Fruit fly (Drosophila melanogaster): ENCODE data around the gene CG14011.

Gene CG14011

DNA sequence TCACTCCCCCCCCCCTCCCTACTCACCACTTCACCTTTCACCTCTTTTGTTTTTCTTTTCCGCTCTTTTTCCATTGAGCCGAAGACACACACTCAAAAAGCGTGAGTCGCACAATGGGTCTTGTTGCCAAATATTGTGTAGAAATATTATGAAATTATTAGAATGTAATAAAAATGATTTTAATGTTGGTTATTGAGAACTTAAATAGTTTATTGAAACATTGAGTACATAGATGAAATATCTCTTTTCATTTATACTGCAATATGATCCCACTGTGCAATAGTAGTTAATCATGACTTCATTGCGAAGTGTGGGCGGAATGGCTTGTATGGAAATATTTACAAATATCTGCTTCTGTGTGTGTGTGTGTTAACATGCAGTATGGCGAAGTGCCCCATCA lies 13.8 kb downstream of the CG14011 start (continued):
- TF ChIP-seq CG11762 (GFP tag; optimal IDR thresholded peaks at IDR 0.05; ENCODE audit: insufficient read depth) (peak; percentile 4), spab (GFP tag; optimal IDR thresholded peaks at IDR 0.05) (peak; percentile 44), CG31627 (GFP tag; optimal IDR thresholded peaks at IDR 0.05) (no peak), CG11902 (GFP tag; optimal IDR thresholded peaks at IDR 0.05) (no peak), dsx (GFP tag; optimal IDR thresholded peaks at IDR 0.05; ENCODE audit: poor library complexity, severe bottlenecking) (peak; percentile 42), CG32006 (GFP tag; optimal IDR thresholded peaks at IDR 0.05) (peak; percentile 60), CG7368 (GFP tag; optimal IDR thresholded peaks at IDR 0.05) (peak; percentile 2), pdm3 (GFP tag; optimal IDR thresholded peaks at IDR 0.05) (peak; percentile 43), CG4318 (GFP tag; optimal IDR thresholded peaks at IDR 0.05) (no peak), CG6854 (GFP tag; optimal IDR thresholded peaks at IDR 0.05) (no peak), cyc (GFP tag; optimal IDR thresholded peaks at IDR 0.05) (no peak), CG8632 (GFP tag; optimal IDR thresholded peaks at IDR 0.05) (peak; percentile 42), acj6 (GFP tag; optimal IDR thresholded peaks at IDR 0.05) (peak; percentile 52), Sox15 (GFP tag; optimal IDR thresholded peaks at IDR 0.05) (peak; percentile 18), Ets21C (GFP tag; optimal IDR thresholded peaks at IDR 0.05) (no peak), Sox14 (GFP tag; optimal IDR thresholded peaks at IDR 0.05) (peak; percentile 12), OdsH (GFP tag; optimal IDR thresholded peaks at IDR 0.05) (peak; percentile 46), CG6792 (GFP tag; optimal IDR thresholded peaks at IDR 0.05) (peak; percentile 35), fd85E (GFP tag; optimal IDR thresholded peaks at IDR 0.05) (no peak), Gug (GFP tag; IDR thresholded peaks at IDR 0.05) (peak; percentile 77), fkh (GFP tag; optimal IDR thresholded peaks at IDR 0.05) (no peak), CG16779 (tag; optimal IDR thresholded peaks at IDR 0.05) (no peak), CG6276 (GFP tag; optimal IDR thresholded peaks at IDR 0.05) (peak; percentile 50), CG6163 (GFP tag; IDR thresholded peaks at IDR 0.05) (peak; percentile 86), eg (GFP tag; IDR thresholded peaks at IDR 0.05) (peak; percentile 91), Eip93F (GFP tag; optimal IDR thresholded peaks at IDR 0.05) (no peak)

DNA sequence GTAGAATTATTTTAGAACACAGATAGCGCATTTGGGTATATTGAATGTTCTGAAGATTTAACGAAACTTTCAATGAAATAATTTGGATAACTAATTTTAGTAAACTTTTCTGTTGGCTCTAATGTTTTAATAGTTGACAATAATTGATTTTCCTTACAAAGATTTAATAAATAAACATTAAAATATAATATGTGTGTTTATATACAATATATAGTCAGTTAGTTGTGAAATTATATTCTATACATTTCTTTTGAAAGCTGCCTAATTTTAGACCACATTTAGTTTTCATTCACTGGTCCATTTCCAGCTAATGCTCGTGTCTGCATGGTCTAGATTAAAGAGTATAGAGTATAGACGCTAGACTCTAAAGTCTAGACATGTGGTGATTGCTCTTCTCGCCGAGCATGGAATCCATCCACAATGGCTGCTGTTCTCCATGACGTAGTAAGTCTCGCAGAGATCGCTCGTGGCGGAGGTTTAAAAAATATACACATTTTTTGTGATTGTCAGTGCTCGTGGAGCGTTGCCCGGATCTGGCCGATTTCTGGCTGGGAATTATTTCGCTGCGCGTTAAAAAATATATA lies 22.0 kb downstream of the CG14011 start, which contains the start of gene GluRIIB:
Gene GluRIIB, plus strand, starts transcription at position 534 of the 584 bp plus-strand sequence.
- TF ChIP-seq esn (GFP tag; optimal IDR thresholded peaks at IDR 0.05) (no peak), Ets21C (GFP tag; optimal IDR thresholded peaks at IDR 0.05) (no peak), Gug (GFP tag; IDR thresholded peaks at IDR 0.05) (no peak), fkh (GFP tag; optimal IDR thresholded peaks at IDR 0.05) (no peak), Eip75B (GFP tag; optimal IDR thresholded peaks at IDR 0.05) (no peak), CG11294 (GFP tag; IDR thresholded peaks at IDR 0.05) (no peak), CG11762 (GFP tag; optimal IDR thresholded peaks at IDR 0.05; ENCODE audit: insufficient read depth) (no peak), salr (GFP tag; optimal IDR thresholded peaks at IDR 0.05) (no peak), CG3032 (tag; optimal IDR thresholded peaks at IDR 0.05) (no peak), Sox14 (GFP tag; optimal IDR thresholded peaks at IDR 0.05) (no peak), svp (GFP tag) (no peak), CG31627 (GFP tag; optimal IDR thresholded peaks at IDR 0.05) (no peak)

DNA sequence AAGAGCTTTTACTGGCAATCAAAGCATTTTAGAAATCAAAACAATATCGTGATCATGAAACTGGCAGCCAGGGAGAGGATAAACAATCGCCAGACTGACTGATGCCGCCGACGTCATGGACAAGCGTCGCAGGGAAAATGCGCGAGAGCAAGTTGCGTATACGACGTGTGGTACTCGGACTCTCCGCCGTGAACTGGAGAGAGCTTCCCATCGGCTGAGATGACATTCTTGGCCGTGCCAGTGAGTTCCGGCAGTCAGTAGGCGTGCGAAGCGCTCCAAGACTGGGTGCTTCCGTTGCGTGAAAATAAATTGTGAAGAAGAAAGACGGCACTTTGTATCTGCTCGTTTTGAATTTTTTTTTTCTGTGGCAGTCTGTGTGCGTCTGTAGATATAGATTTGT lies 26.1 kb downstream of the CG14011 start, which contains the start of gene GluRIIA:
Gene GluRIIA, plus strand, starts transcription at position 255 of the 400 bp plus-strand sequence.
- TF ChIP-seq OdsH (GFP tag; optimal IDR thresholded peaks at IDR 0.05) (no peak), cyc (GFP tag; optimal IDR thresholded peaks at IDR 0.05) (no peak), CG3919 (GFP tag; optimal IDR thresholded peaks at IDR 0.05) (no peak), CG31627 (GFP tag; optimal IDR thresholded peaks at IDR 0.05) (no peak), Hr38 (GFP tag; optimal IDR thresholded peaks at IDR 0.05) (no peak), CG32006 (GFP tag; optimal IDR thresholded peaks at IDR 0.05) (no peak)

DNA sequence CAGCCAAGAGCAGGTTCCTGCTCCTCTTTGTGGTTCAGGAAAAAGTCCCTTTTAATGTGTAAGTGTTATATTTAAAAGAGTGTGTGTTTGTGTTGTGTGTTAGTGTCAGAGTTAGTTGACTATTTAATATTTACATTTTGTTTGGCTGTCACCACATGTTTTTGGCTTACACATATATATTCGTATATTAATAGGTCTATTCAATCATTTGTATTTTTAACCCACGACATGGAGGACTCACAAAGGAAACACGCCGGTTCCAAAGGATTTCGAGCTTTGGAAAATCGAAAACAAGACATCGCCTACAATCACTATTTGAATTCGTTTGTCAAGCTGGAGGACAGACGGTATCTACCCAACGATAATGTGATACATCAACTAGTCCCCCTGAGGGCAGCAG lies 27.2 kb downstream of the CG14011 start, which contains the start of the genes CG14013 and CG14017:
Gene CG14013, minus strand, starts transcription at position 101 of the 400 bp plus-strand sequence.
Gene CG14017, plus strand, starts transcription at position 148 of the 400 bp plus-strand sequence.
- TF ChIP-seq lz (GFP tag; optimal IDR thresholded peaks at IDR 0.05): no peak
- TF ChIP-seq CG3032 (tag; optimal IDR thresholded peaks at IDR 0.05): no peak
- no peak for TF ChIP-seq CG8319 (GFP tag; optimal IDR thresholded peaks at IDR 0.05)
- no peak for TF ChIP-seq CG31627 (GFP tag; optimal IDR thresholded peaks at IDR 0.05)
- TF ChIP-seq CG7368 (GFP tag; optimal IDR thresholded peaks at IDR 0.05): no peak
- TF ChIP-seq Ets21C (GFP tag; optimal IDR thresholded peaks at IDR 0.05): no peak
- TF ChIP-seq Sox14 (GFP tag; optimal IDR thresholded peaks at IDR 0.05): no peak
- TF ChIP-seq svp (GFP tag): no peak
- TF ChIP-seq Sox102F (GFP tag; optimal IDR thresholded peaks at IDR 0.05): no peak
- TF ChIP-seq topi (GFP tag; optimal IDR thresholded peaks at IDR 0.05): no peak
- no peak for TF ChIP-seq CG9139 (GFP tag; optimal IDR thresholded peaks at IDR 0.05)
